Worm (Caenorhabditis elegans) whole organism, midembryonic: ENCODE results near the gene ZK616.3.

Experiments used
- T22C8.4 ChIP-seq: fragments of 200-800 bp; sonication (Bioruptor generic); IDR thresholded peaks from 2 replicates; pipeline ENCODE4 v1.3.6; 2022; ENCODE audit warnings: missing genetic modification characterization, missing compliant biosample characterization
- cog-1 ChIP-seq: sonication (generic microtip); optimal IDR thresholded peaks from 2 replicates; lab custom pipeline; 2016; ENCODE audit warnings: missing genetic modification characterization, missing compliant biosample characterization
- flt-1 ChIP-seq: fragments of 200-800 bp; sonication (Bioruptor generic); IDR thresholded peaks from 2 replicates; pipeline ENCODE4 v1.3.6; 2022; ENCODE audit warnings: missing genetic modification characterization, missing compliant biosample characterization
- klf-2 ChIP-seq: fragments of 200-800 bp; sonication (Bioruptor generic); conservative IDR thresholded peaks from 2 replicates; pipeline ENCODE4 v1.3.6; 2022; ENCODE audit warnings: missing genetic modification reagents, missing genetic modification characterization, missing compliant biosample characterization
- med-1 ChIP-seq: sonication (generic microtip); optimal IDR thresholded peaks from 2 replicates; lab custom pipeline; 2017; ENCODE audit warnings: missing genetic modification characterization, mild to moderate bottlenecking, missing compliant biosample characterization, antibody characterized with exemption, missing genetic modification reagents; ENCODE audit not compliant: insufficient read depth
- ref-1 ChIP-seq: fragments of 200-800 bp; sonication (Bioruptor generic); conservative IDR thresholded peaks from 2 replicates; pipeline ENCODE4 v1.3.6; 2022; ENCODE audit warnings: missing genetic modification reagents, missing genetic modification characterization, missing compliant biosample characterization
- tab-1 ChIP-seq: fragments of 200-800 bp; sonication (Bioruptor generic); IDR thresholded peaks from 2 replicates; pipeline ENCODE4 v1.3.6; 2022; ENCODE audit warnings: missing genetic modification characterization, missing compliant biosample characterization
- ztf-23 ChIP-seq: fragments of 200-800 bp; sonication (Bioruptor generic); IDR thresholded peaks from 2 replicates; pipeline ENCODE4 v1.3.6; 2022; ENCODE audit warnings: missing genetic modification reagents, missing genetic modification characterization, missing compliant biosample characterization
- ztf-29 ChIP-seq: fragments of 200-800 bp; sonication (Bioruptor generic); IDR thresholded peaks from 2 replicates; pipeline ENCODE4 v1.3.6; 2022; ENCODE audit warnings: missing genetic modification reagents, missing genetic modification characterization, missing compliant biosample characterization

- TF ChIP-seq ztf-29 = no peak
- TF ChIP-seq cog-1 (tag; lab: Kevin White, UChicago) = no peak
- no peak for TF ChIP-seq tab-1 (GFP tag; lab: Robert Waterston, UW)
- no peak for TF ChIP-seq T22C8.4 (GFP tag; lab: Robert Waterston, UW)
- no peak for TF ChIP-seq ref-1 (GFP tag; lab: Robert Waterston, UW)
- no peak for TF ChIP-seq flt-1 (GFP tag; lab: Robert Waterston, UW)
- no peak for TF ChIP-seq ztf-23
- TF ChIP-seq klf-2 (GFP tag; lab: Robert Waterston, UW) = no peak
- TF ChIP-seq med-1 = no peak
Observed at ce11 chrIV:5438705-5439104, 41.8 kb downstream of the ZK616.3 start, which contains the start of gene mgl-3.
